Fruit fly (Drosophila melanogaster) Kc167 (cell line): ENCODE results near the gene CG15579.

Experiments
- Myc ChIP-seq: fragments of >200 bp; optimal IDR thresholded peaks from 2 replicates; lab custom pipeline; 2017; ENCODE audit warnings: missing external identifiers
- Sin3A ChIP-seq: fragments of >200 bp; optimal IDR thresholded peaks from 2 replicates; lab custom pipeline; 2018; ENCODE audit warnings: missing external identifiers
- h ChIP-seq: fragments of >200 bp; optimal IDR thresholded peaks from 3 replicates; lab custom pipeline; 2018; ENCODE audit warnings: missing external identifiers
- insv ChIP-seq: fragments of >200 bp; optimal IDR thresholded peaks from 3 replicates; lab custom pipeline; 2018; ENCODE audit warnings: missing external identifiers
- psq ChIP-seq: fragments of >200 bp; optimal IDR thresholded peaks from 2 replicates; lab custom pipeline; 2017; ENCODE audit warnings: missing external identifiers
- ttk ChIP-seq: sonication (Bioruptor generic); optimal IDR thresholded peaks from 2 replicates; lab custom pipeline; 2017; ENCODE audit warnings: missing external identifiers

CG15579 gene

DNA sequence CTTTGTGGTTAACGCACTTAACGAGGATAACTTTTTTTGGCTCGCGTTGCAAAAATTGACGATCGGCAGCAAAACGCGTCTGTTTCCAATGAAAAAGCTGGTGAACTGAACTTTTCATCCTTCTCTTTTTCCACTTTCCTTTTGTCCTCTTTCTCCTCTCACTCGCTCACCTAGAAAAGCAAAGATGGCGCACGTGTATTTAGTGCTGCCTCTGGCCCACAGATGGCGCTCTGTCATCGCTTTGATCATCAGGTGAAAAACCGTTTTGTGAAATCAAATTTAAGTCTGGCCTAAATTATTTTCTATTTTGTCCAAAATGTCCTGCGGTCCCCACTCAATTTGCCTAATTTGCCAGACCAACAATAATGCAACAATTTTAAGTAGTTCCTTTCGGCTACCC lies 18.2 kb downstream of the CG15579 start:
- TF ChIP-seq h (no peak), insv (lab: Kevin White, UChicago) (no peak), psq (lab: Kevin White, UChicago) (no peak), Myc (lab: Kevin White, UChicago) (no peak), ttk (lab: Kevin White, UChicago) (no peak), Sin3A (lab: Kevin White, UChicago) (no peak)

DNA sequence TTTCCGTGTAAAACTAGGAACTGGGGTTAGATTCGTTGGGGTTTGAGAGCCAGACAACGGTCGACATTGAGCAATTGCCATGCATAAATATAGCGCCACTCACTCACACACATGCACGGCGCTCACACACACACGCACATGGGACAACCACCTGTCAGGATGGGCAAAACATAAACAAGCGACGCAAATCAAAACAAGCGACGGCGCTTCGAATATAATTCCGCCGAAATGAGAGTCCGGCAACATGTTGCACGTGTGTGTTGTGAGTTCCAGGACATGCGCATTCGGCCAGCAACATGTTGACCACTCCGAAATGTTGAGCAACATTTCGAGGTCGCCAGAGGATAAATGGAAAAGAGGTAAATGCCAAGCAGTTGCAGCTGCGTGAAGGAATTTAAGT lies 30.8 kb downstream of the CG15579 start:
- TF ChIP-seq Sin3A (lab: Kevin White, UChicago) (no peak), ttk (lab: Kevin White, UChicago) (no peak), h (no peak), psq (lab: Kevin White, UChicago) (no peak), Myc (lab: Kevin White, UChicago) (no peak), insv (lab: Kevin White, UChicago) (no peak)

DNA sequence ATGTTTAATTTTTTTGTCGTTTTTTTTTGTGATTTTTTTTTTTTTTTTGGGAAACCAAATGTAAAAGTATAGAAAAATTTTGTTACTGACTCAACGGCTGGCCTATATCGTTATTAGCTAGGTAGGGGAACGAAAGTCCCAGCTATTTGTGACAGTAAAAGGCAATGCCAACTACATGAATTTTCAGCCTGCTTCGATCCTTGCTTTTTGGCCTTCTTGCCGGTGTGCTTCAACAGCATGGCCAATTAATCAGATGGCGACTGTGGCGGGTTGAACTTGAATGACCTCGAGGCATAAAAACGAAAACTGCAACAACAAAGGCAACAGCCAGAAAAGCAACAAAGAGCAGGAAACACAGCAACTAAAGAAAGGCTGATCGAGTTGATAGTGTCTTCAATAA lies 33.7 kb downstream of the CG15579 start, which contains the start of gene CG15578:
Gene CG15578, minus strand, starts transcription at position 101 of the 400 bp plus-strand sequence.
- TF ChIP-seq ttk (lab: Kevin White, UChicago) (no peak), insv (lab: Kevin White, UChicago) (no peak), h (no peak), Myc (lab: Kevin White, UChicago) (no peak), Sin3A (lab: Kevin White, UChicago) (no peak), psq (lab: Kevin White, UChicago) (no peak)

dm6 chrX:4276900-4277299 lies 34.7 kb downstream of the CG15579 start, which contains the start of gene CG15577:
CG15577 (minus strand) TSS chrX:4277000.
- TF ChIP-seq Myc (lab: Kevin White, UChicago) (no peak), Sin3A (lab: Kevin White, UChicago) (no peak), ttk (lab: Kevin White, UChicago) (no peak), insv (lab: Kevin White, UChicago) (no peak), psq (lab: Kevin White, UChicago) (no peak), h (no peak)

- TF ChIP-seq Sin3A (lab: Kevin White, UChicago): no peak
- no peak for TF ChIP-seq ttk (lab: Kevin White, UChicago)
- no peak for TF ChIP-seq Myc (lab: Kevin White, UChicago)
- TF ChIP-seq insv (lab: Kevin White, UChicago): no peak
- no peak for TF ChIP-seq psq (lab: Kevin White, UChicago)
- TF ChIP-seq h: no peak
Measured at dm6 chrX:4273499-4273898, 38.1 kb downstream of the CG15579 start.

dm6 chrX:4268401-4268800 lies 43.2 kb downstream of the CG15579 start, which contains the start of gene CG15572:
CG15572 (plus strand) TSS chrX:4268701.
- no peak for TF ChIP-seq Myc (lab: Kevin White, UChicago)
- no peak for TF ChIP-seq insv (lab: Kevin White, UChicago)
- no peak for TF ChIP-seq ttk (lab: Kevin White, UChicago)
- no peak for TF ChIP-seq h

DNA sequence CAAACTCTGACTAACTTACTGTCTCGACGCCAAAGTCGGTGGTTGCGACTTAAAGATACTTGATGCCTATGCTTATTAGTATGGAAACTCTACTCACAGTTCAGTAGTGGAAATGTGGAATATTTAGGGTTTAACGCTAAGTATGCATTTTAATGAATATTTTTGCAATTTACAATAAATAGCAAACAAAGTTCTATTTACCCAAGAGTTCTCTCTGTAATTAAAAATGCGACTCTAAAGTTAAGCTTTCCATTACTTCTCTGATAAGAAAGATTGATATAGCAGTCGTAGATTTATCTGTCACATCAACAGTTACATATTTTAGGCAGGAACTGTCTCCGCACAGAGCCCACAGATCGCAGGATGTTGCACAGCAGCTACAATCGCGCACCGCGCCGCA lies 45.8 kb downstream of the CG15579 start, which contains the start of gene CG12691:
Gene CG12691, plus strand, starts transcription at position 301 of the 400 bp plus-strand sequence.
- no peak for TF ChIP-seq ttk (lab: Kevin White, UChicago)
- TF ChIP-seq Sin3A (lab: Kevin White, UChicago): no peak
- no peak for TF ChIP-seq Myc (lab: Kevin White, UChicago)
- TF ChIP-seq insv (lab: Kevin White, UChicago): no peak
- TF ChIP-seq psq (lab: Kevin White, UChicago): no peak
- no peak for TF ChIP-seq h

DNA sequence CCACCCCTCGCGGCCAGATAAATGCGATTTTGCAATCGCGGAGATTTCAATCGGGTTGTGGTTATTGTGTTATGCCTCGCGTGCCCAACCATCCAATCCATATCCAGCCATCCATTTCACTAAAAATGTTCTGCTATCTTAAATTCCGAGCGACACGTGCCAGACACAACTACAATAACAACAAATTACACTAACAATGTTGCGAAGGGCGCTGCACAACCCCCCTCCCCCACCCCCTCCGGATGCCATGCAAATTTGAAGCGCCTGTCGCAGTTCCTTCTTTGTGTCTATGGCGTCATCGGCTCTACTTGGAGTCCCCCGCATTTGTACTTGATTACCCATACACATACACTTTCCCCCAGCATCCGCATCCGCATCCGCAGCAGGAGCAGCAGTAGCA lies 46.3 kb downstream of the CG15579 start:
- TF ChIP-seq Myc (lab: Kevin White, UChicago): no peak
- no peak for TF ChIP-seq psq (lab: Kevin White, UChicago)
- TF ChIP-seq ttk (lab: Kevin White, UChicago): no peak
- TF ChIP-seq h: no peak
- TF ChIP-seq insv (lab: Kevin White, UChicago): no peak
- TF ChIP-seq Sin3A (lab: Kevin White, UChicago): no peak

DNA sequence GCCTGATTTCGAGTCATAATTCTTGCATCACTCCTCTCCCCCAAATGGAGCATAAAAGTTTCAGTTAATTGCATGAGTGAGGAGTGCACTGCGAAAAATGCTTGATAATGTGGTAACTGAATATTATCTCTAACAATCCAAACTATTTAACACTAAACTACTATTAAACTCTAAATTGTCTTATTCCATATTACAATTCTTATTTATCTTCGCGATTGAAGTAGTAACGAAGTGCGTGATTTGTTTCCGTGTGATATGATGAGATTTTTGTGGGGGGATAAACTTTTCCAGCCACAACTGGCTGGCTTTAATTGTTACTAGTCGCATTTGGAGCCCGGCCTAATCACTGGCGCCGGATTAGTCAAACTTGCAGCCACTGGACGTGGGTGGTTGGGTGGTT lies 47.3 kb downstream of the CG15579 start:
- TF ChIP-seq Sin3A (lab: Kevin White, UChicago): no peak
- no peak for TF ChIP-seq insv (lab: Kevin White, UChicago)
- no peak for TF ChIP-seq h
- no peak for TF ChIP-seq ttk (lab: Kevin White, UChicago)
- TF ChIP-seq Myc (lab: Kevin White, UChicago): no peak
- TF ChIP-seq psq (lab: Kevin White, UChicago): no peak

- TF ChIP-seq ttk (lab: Kevin White, UChicago): no peak
- TF ChIP-seq h: no peak
- TF ChIP-seq Myc (lab: Kevin White, UChicago): no peak
- TF ChIP-seq insv (lab: Kevin White, UChicago): no peak
- no peak for TF ChIP-seq psq (lab: Kevin White, UChicago)
- TF ChIP-seq Sin3A (lab: Kevin White, UChicago): no peak
Measured at dm6 chrX:4262661-4263060, 48.9 kb downstream of the CG15579 start.
